Worm (Caenorhabditis elegans): ENCODE measurements around the gene nhr-76.

The nhr-76 gene

DNA sequence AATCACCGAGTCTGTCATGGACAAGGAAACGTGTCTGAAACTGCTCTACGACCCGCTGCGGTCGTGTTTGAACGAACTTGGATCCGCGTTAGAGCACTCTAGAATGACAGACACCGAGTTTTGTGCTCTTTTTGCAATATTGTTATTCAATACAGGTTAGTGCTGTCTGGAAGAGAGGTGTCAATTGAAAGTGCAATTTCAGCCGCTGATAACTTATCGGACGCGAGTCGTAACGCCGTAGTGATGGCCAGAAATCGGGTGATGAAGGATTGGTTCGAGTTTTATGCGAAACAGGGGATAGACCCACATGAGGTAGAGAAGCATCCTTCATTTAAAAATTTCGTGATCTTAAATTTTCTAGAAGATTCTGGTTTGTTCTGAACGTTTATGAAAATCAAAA is 4.5 kb downstream of the nhr-76 start:
- peak in 1 of 2 experiments; percentile 23 for TF ChIP-seq let-607 (tag; optimal IDR thresholded peaks at IDR 0.05)
- TF ChIP-seq lin-26 (GFP tag; IDR thresholded peaks at IDR 0.05), result 0 out of 2 replicates have a peak, but pooled peaks have one; percentile 32
- no peak for TF ChIP-seq athp-1 (tag; optimal IDR thresholded peaks at IDR 0.05)
- TF ChIP-seq nhr-90 (tag; optimal IDR thresholded peaks at IDR 0.05), result no peak
- TF ChIP-seq die-1 (tag; optimal IDR thresholded peaks at IDR 0.05), result no peak
- 0 out of 2 replicates have a peak, but pooled peaks have one; percentile 18 for TF ChIP-seq Y53G8AR.9 (GFP tag; conservative IDR thresholded peaks at IDR 0.05)
- no peak for TF ChIP-seq egrh-3 (GFP tag; IDR thresholded peaks at IDR 0.05)
- TF ChIP-seq dox-1 (GFP tag; IDR thresholded peaks at IDR 0.05), result peak; percentile 56
- peak; percentile 69 for TF ChIP-seq nhr-80 (tag; optimal IDR thresholded peaks at IDR 0.05)
- TF ChIP-seq F57C9.4 (tag; optimal IDR thresholded peaks at IDR 0.05), result no peak
- no peak for TF ChIP-seq lag-1 (GFP tag; IDR thresholded peaks at IDR 0.05)

- TF ChIP-seq hmg-1.2 (GFP tag; IDR thresholded peaks at IDR 0.05) (peak; percentile 75), egl-18 (GFP tag; IDR thresholded peaks at IDR 0.05) (no peak), hlh-26 (GFP tag; conservative IDR thresholded peaks at IDR 0.05) (no peak), ztf-26 (tag; optimal IDR thresholded peaks at IDR 0.05) (no peak), lin-40 (tag; optimal IDR thresholded peaks at IDR 0.05) (peak; percentile 9)
These were observed 6.2 kb downstream of the nhr-76 start for ce11 chrIV:633565-633964.

- TF ChIP-seq gei-17 (GFP tag; optimal IDR thresholded peaks at IDR 0.05) (no peak), rpc-1 (optimal IDR thresholded peaks at IDR 0.05) (no peak), rpc-1 (tag; optimal IDR thresholded peaks at IDR 0.05) (no peak), lin-40 (tag; optimal IDR thresholded peaks at IDR 0.05) (no peak), Y53G8AR.9 (GFP tag; conservative IDR thresholded peaks at IDR 0.05) (no peak), hlh-26 (GFP tag; conservative IDR thresholded peaks at IDR 0.05) (no peak), lag-1 (GFP tag; IDR thresholded peaks at IDR 0.05) (no peak), tlf-1 (GFP tag; optimal IDR thresholded peaks at IDR 0.05) (no peak), hmg-1.2 (GFP tag; IDR thresholded peaks at IDR 0.05) (no peak), aptf-2 (GFP tag; conservative IDR thresholded peaks at IDR 0.05) (no peak), ceh-40 (GFP tag; IDR thresholded peaks at IDR 0.05) (no peak), K11D2.4 (GFP tag; IDR thresholded peaks at IDR 0.05) (no peak), athp-1 (tag; optimal IDR thresholded peaks at IDR 0.05) (no peak), B0019.2 (GFP tag; conservative IDR thresholded peaks at IDR 0.05) (no peak), ama-1 (optimal IDR thresholded peaks at IDR 0.05) (no peak), ama-1 (GFP tag; optimal IDR thresholded peaks at IDR 0.05) (no peak), F57A8.1 (GFP tag; optimal IDR thresholded peaks at IDR 0.05) (no peak), ztf-6 (GFP tag; IDR thresholded peaks at IDR 0.05) (no peak), F10E7.11 (tag; optimal IDR thresholded peaks at IDR 0.05) (no peak), mxl-1 (tag; optimal IDR thresholded peaks at IDR 0.05) (no peak)
These were observed 11.8 kb downstream of the nhr-76 start for ce11 chrIV:639167-639566.

DNA sequence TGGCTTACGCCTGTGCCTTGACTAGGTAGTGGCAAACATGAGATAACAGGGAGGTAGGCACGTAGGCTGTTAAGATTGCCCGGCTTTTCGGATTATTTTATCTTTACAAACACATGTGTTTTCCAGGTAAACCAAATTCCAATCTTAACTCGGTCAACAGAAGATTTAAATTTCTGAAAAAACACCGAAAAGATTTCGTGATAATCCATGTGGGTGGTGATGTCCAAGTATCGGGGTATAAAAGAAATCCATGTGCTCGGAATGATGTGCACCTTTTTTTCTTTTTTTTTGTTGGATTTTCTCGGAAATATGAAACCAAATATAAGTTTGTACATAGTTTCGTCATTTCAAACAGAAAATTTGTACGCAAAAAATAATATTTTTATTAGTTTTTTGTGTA is 16.1 kb downstream of the nhr-76 start:
- no peak for TF ChIP-seq lin-26 (GFP tag; IDR thresholded peaks at IDR 0.05)

DNA sequence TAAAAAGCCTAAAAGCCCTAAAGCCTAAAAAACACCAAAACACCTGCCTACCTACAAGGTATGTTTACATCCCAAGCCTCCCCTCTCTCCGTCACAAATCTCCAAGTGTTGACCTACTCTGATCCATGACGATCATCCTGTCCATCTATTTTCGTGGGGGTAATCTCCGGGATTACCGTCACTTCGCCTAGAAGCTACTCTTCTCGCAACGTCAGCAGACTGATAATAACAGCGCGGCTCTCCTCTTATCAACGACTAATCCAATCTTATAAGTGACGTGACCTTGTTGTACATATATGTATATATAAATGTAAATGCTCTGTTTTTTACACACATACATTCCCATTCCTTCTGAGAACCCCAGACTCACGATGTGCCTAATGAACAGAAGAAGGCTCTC is 21.0 kb downstream of the nhr-76 start:
- TF ChIP-seq nhr-27 (tag; optimal IDR thresholded peaks at IDR 0.05) (no peak), lsy-27 (tag; optimal IDR thresholded peaks at IDR 0.05; ENCODE audit: borderline replicate concordance, insufficient read depth) (no peak), hlh-12 (tag; optimal IDR thresholded peaks at IDR 0.05) (no peak), die-1 (tag; optimal IDR thresholded peaks at IDR 0.05) (no peak), ZK185.1 (tag; optimal IDR thresholded peaks at IDR 0.05; ENCODE audit: poor library complexity, severe bottlenecking) (no peak), repo-1 (tag; optimal IDR thresholded peaks at IDR 0.05) (no peak), snpc-3.4 (tag; optimal IDR thresholded peaks at IDR 0.05) (no peak), F22D6.2 (tag; optimal IDR thresholded peaks at IDR 0.05) (no peak), C06A6.2 (GFP tag; conservative IDR thresholded peaks at IDR 0.05) (no peak), F57A8.1 (GFP tag; optimal IDR thresholded peaks at IDR 0.05) (no peak), nhr-80 (tag; optimal IDR thresholded peaks at IDR 0.05) (no peak), sptf-2 (GFP tag; optimal IDR thresholded peaks at IDR 0.05) (no peak), dpl-1 (GFP tag; optimal IDR thresholded peaks at IDR 0.05) (no peak), hsf-1 (GFP tag; IDR thresholded peaks at IDR 0.05) (no peak), dox-1 (GFP tag; IDR thresholded peaks at IDR 0.05) (no peak), B0336.3 (GFP tag; IDR thresholded peaks at IDR 0.05) (no peak), tbp1 (GFP tag; optimal IDR thresholded peaks at IDR 0.05) (no peak), Y53G8AR.9 (GFP tag; conservative IDR thresholded peaks at IDR 0.05) (no peak)
